Worm (Caenorhabditis elegans) whole organism, late embryonic: ENCODE measurements around the gene F53E10.6.

Source experiments
- ama-1 ChIP-seq: fragments of 150-350 bp; optimal IDR thresholded peaks from 2 replicates; lab custom pipeline; 2014
- unc-86 ChIP-seq: sonication (generic microtip); optimal IDR thresholded peaks from 2 replicates; lab custom pipeline; 2016; ENCODE audit warnings: missing genetic modification characterization, missing compliant biosample characterization

ce11 chrV:2601817-2602216 is 1.0 kb downstream of the F53E10.6 start:
- TF ChIP-seq ama-1 (lab: Kevin White, UChicago): no peak
- TF ChIP-seq unc-86 (tag; lab: Kevin White, UChicago): no peak
